Worm (Caenorhabditis elegans) whole organism, young adult: Measurements from ENCODE around the gene B0303.7.

Experiments
- mxl-1 ChIP-seq: sonication (generic microtip); optimal IDR thresholded peaks from 2 replicates; lab custom pipeline; 2016; ENCODE audit warnings: missing genetic modification characterization, missing compliant biosample characterization
- unc-130 ChIP-seq: sonication (generic microtip); optimal IDR thresholded peaks from 2 replicates; lab custom pipeline; 2016; ENCODE audit warnings: missing genetic modification reagents, missing genetic modification characterization, missing compliant biosample characterization
- unc-62 ChIP-seq: fragments of 150-350 bp; optimal IDR thresholded peaks from 2 replicates; lab custom pipeline; 2014; ENCODE audit warnings: missing biosample characterization, missing genetic modification reagents, missing genetic modification characterization

DNA sequence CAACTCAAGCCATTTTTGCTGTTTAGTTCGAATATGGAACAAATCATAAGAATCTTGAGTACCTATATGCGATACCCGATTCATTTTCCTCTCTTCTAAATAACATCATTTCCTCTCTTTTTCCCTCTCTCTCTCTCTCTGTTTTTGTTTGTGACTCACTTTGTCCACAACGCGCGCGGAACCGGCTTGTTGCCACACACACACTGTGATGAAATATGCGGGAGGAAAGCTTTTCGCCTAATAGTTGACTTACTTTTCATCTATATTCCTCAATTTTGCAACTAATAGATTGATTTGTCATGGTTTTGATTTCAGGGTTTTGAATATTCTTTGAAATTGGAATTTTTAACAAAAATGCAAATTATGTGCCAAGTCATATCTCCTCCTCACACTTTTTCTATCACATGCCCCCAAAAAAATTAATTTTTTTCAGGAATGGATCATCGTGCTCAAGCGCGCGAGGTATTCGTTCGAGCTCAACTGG lies 26.4 kb downstream of the B0303.7 start, which contains the start of gene hipr-1:
- TF ChIP-seq unc-62 (GFP tag; lab: Kevin White, UChicago): no peak
- no peak for TF ChIP-seq unc-130 (GFP tag; lab: Kevin White, UChicago)
- TF ChIP-seq mxl-1: no peak
